Worm (Caenorhabditis elegans) whole organism, young adult: ENCODE results near the gene C17E7.9.

Experiments
- B0019.2 ChIP-seq: fragments of 200-800 bp; sonication (Bioruptor generic); conservative IDR thresholded peaks from 2 replicates; pipeline ENCODE4 v1.3.6; 2022; ENCODE audit warnings: missing genetic modification reagents, missing genetic modification characterization, missing compliant biosample characterization
- F10E7.11 ChIP-seq: sonication (generic microtip); optimal IDR thresholded peaks from 2 replicates; lab custom pipeline; 2017; ENCODE audit warnings: mild to moderate bottlenecking, missing genetic modification characterization, moderate library complexity, missing compliant biosample characterization
- Y79H2A.3 ChIP-seq: fragments of 200-800 bp; sonication (Bioruptor generic); conservative IDR thresholded peaks from 2 replicates; pipeline ENCODE4 v1.3.6; 2022; ENCODE audit warnings: missing genetic modification reagents, missing genetic modification characterization, missing compliant biosample characterization
- ama-1 ChIP-seq, 3 experiments: fragments of 150-350 bp in 1 of 3; sonication (generic microtip) in 2 of 3; optimal IDR thresholded peaks; 2 replicates each; lab custom pipeline; 2014 to 2018; ENCODE audit warnings: missing biosample characterization in 2 of 3, missing genetic modification characterization in 2 of 3, missing genetic modification reagents in 2 of 3
- ceh-91 ChIP-seq: fragments of 200-800 bp; sonication (Bioruptor generic); IDR thresholded peaks from 2 replicates; pipeline ENCODE4 v1.3.6; 2022; ENCODE audit warnings: missing genetic modification reagents, missing genetic modification characterization, missing compliant biosample characterization
- dpl-1 ChIP-seq: fragments of 150-350 bp; optimal IDR thresholded peaks from 2 replicates; lab custom pipeline; 2014; ENCODE audit warnings: missing biosample characterization, missing genetic modification reagents, missing genetic modification characterization
- efl-1 ChIP-seq: fragments of 150-350 bp; optimal IDR thresholded peaks from 2 replicates; lab custom pipeline; 2014; ENCODE audit warnings: missing biosample characterization, missing genetic modification reagents, missing genetic modification characterization
- him-1 ChIP-seq: sonication (generic microtip); optimal IDR thresholded peaks from 2 replicates; lab custom pipeline; 2016; ENCODE audit warnings: missing genotype, missing genetic modification reagents, missing genetic modification characterization, missing compliant biosample characterization
- lin-26 ChIP-seq: fragments of 200-800 bp; sonication (Bioruptor generic); IDR thresholded peaks from 2 replicates; pipeline ENCODE4 v1.3.6; 2022; ENCODE audit warnings: missing genetic modification reagents, missing genetic modification characterization, missing compliant biosample characterization
- lin-35 ChIP-seq, 3 experiments: fragments of 150-350 bp in 2 of 3; sonication (generic microtip) in 1 of 3; optimal IDR thresholded peaks; 2 replicates each; lab custom pipeline; 2014 to 2018; ENCODE audit warnings: missing biosample characterization in 3 of 3, missing genetic modification characterization in 3 of 3, missing genetic modification reagents in 3 of 3
- lsy-27 ChIP-seq: sonication (generic microtip); optimal IDR thresholded peaks from 2 replicates; lab custom pipeline; 2017; ENCODE audit warnings: missing genetic modification characterization, mild to moderate bottlenecking, missing compliant biosample characterization, antibody characterized with exemption, missing genotype, borderline replicate concordance; ENCODE audit not compliant: insufficient read depth
- snpc-4 ChIP-seq, 5 experiments: fragments of 150-350 bp in 1 of 5; sonication (generic microtip) in 4 of 5; optimal IDR thresholded peaks; 2 replicates each; lab custom pipeline; 2014 to 2018; ENCODE audit warnings: missing genetic modification characterization in 5 of 5, missing biosample characterization in 3 of 5, antibody characterized with exemption in 2 of 5, mild to moderate bottlenecking in 2 of 5, missing compliant biosample characterization in 2 of 5, missing genotype in 2 of 5, moderate library complexity in 2 of 5, missing genetic modification reagents in 1 of 5
- unc-62 ChIP-seq: fragments of 150-350 bp; optimal IDR thresholded peaks from 2 replicates; lab custom pipeline; 2014; ENCODE audit warnings: missing biosample characterization, missing genetic modification reagents, missing genetic modification characterization

ce11 chrV:3847268-3847667, 43.4 kb downstream of the C17E7.9 start, which contains the start of gene nhr-185:
- no peak for TF ChIP-seq lin-26 (GFP tag; lab: Robert Waterston, UW)
- TF ChIP-seq lin-35 (GFP tag; optimal IDR thresholded peaks at IDR 0.05; lab: Kevin White, UChicago): no peak
- no peak for TF ChIP-seq F10E7.11 (tag; lab: Kevin White, UChicago)
- TF ChIP-seq B0019.2: no peak
- TF ChIP-seq efl-1 (GFP tag; lab: Kevin White, UChicago): no peak
- TF ChIP-seq him-1 (tag; lab: Kevin White, UChicago): no peak
- no peak for TF ChIP-seq Y79H2A.3 (GFP tag; lab: Robert Waterston, UW)
- no peak for TF ChIP-seq unc-62 (GFP tag; lab: Kevin White, UChicago)
- no peak for TF ChIP-seq lsy-27 (tag; lab: Kevin White, UChicago)
- no peak for TF ChIP-seq ama-1 (optimal IDR thresholded peaks at IDR 0.05; lab: Kevin White, UChicago)
- no peak for TF ChIP-seq ama-1 (GFP tag; optimal IDR thresholded peaks at IDR 0.05; lab: Kevin White, UChicago)
- no peak for TF ChIP-seq ceh-91
- TF ChIP-seq dpl-1 (GFP tag; lab: Kevin White, UChicago): no peak
- no peak for TF ChIP-seq snpc-4 (GFP tag; optimal IDR thresholded peaks at IDR 0.05; lab: Kevin White, UChicago)
- TF ChIP-seq snpc-4 (tag; optimal IDR thresholded peaks at IDR 0.05; lab: Kevin White, UChicago): no peak
